Worm (Caenorhabditis elegans) whole organism, L4 larva: Measurements from ENCODE around the gene bath-5.

ENCODE experiments used
- F10B5.3 ChIP-seq: sonication (generic microtip); optimal IDR thresholded peaks from 2 replicates; lab custom pipeline; 2016; ENCODE audit warnings: mild to moderate bottlenecking, missing genetic modification characterization, missing compliant biosample characterization
- F37D6.2 ChIP-seq: sonication (generic microtip); optimal IDR thresholded peaks from 2 replicates; lab custom pipeline; 2016; ENCODE audit warnings: mild to moderate bottlenecking, missing genetic modification characterization, missing compliant biosample characterization
- T26A8.4 ChIP-seq: fragments of 200-800 bp; sonication (Bioruptor generic); IDR thresholded peaks from 2 replicates; pipeline ENCODE4 v1.3.6; 2022; ENCODE audit warnings: missing genetic modification characterization, missing compliant biosample characterization
- Y48G9A.11 ChIP-seq: fragments of 200-800 bp; sonication (Bioruptor generic); IDR thresholded peaks from 2 replicates; pipeline ENCODE4 v1.3.6; 2022; ENCODE audit warnings: missing genetic modification reagents, missing genetic modification characterization, missing compliant biosample characterization
- ZK337.2 ChIP-seq: fragments of 200-800 bp; sonication (Bioruptor generic); IDR thresholded peaks from 2 replicates; pipeline ENCODE4 v1.3.6; 2022; ENCODE audit warnings: missing genetic modification reagents, missing genetic modification characterization, missing compliant biosample characterization
- attf-4 ChIP-seq: sonication (generic microtip); optimal IDR thresholded peaks from 3 replicates; lab custom pipeline; 2017; ENCODE audit warnings: missing biosample characterization, missing genetic modification characterization
- ceh-20 ChIP-seq: fragments of 200-800 bp; sonication (Bioruptor generic); IDR thresholded peaks from 2 replicates; pipeline ENCODE4 v1.3.6; 2022; ENCODE audit warnings: missing genetic modification reagents, missing genetic modification characterization, missing compliant biosample characterization
- ceh-32 ChIP-seq: sonication (generic microtip); optimal IDR thresholded peaks from 2 replicates; lab custom pipeline; 2016; ENCODE audit warnings: mild to moderate bottlenecking, missing genetic modification characterization, missing compliant biosample characterization; ENCODE audit not compliant: poor library complexity
- ceh-62 ChIP-seq: sonication (generic microtip); optimal IDR thresholded peaks from 2 replicates; lab custom pipeline; 2017; ENCODE audit warnings: missing biosample characterization, missing genetic modification characterization
- ces-1 ChIP-seq: fragments of 150-350 bp; sonication (generic microtip); optimal IDR thresholded peaks from 4 replicates; lab custom pipeline; 2014; ENCODE audit warnings: missing biosample characterization, missing genetic modification reagents, missing genetic modification characterization
- cey-2 ChIP-seq: sonication (generic microtip); optimal IDR thresholded peaks from 3 replicates; lab custom pipeline; 2017; ENCODE audit warnings: missing genetic modification characterization, mild to moderate bottlenecking, missing compliant biosample characterization, antibody characterized with exemption, borderline replicate concordance; ENCODE audit not compliant: insufficient read depth
- daf-8 ChIP-seq: fragments of 200-800 bp; sonication (Bioruptor generic); IDR thresholded peaks from 2 replicates; pipeline ENCODE4 v1.3.6; 2022; ENCODE audit warnings: missing genetic modification characterization, missing compliant biosample characterization
- dmd-8 ChIP-seq: fragments of 200-800 bp; sonication (Bioruptor generic); IDR thresholded peaks from 2 replicates; pipeline ENCODE4 v1.3.6; 2022; ENCODE audit warnings: missing genetic modification characterization, missing compliant biosample characterization
- dve-1 ChIP-seq: sonication (generic microtip); optimal IDR thresholded peaks from 2 replicates; lab custom pipeline; 2017; ENCODE audit warnings: antibody characterized with exemption, mild to moderate bottlenecking, missing genetic modification characterization, missing compliant biosample characterization; ENCODE audit not compliant: insufficient read depth
- gei-8 ChIP-seq: fragments of 200-800 bp; sonication (Bioruptor generic); optimal IDR thresholded peaks from 2 replicates; lab custom pipeline; 2018; ENCODE audit warnings: mild to moderate bottlenecking, missing genetic modification characterization, missing compliant biosample characterization
- hmg-1.1 ChIP-seq: fragments of 200-800 bp; sonication (Bioruptor generic); IDR thresholded peaks from 2 replicates; pipeline ENCODE4 v1.3.6; 2022; ENCODE audit warnings: missing genetic modification reagents, missing genetic modification characterization, missing compliant biosample characterization
- lin-13 ChIP-seq: fragments of 150-350 bp; optimal IDR thresholded peaks from 2 replicates; lab custom pipeline; 2014; ENCODE audit warnings: missing biosample characterization, missing genetic modification reagents, missing genetic modification characterization
- lin-15B ChIP-seq: fragments of 150-350 bp; sonication (generic microtip); optimal IDR thresholded peaks from 3 replicates; lab custom pipeline; 2014; ENCODE audit warnings: missing biosample characterization, missing genetic modification characterization
- mdl-1 ChIP-seq, 2 experiments: fragments of 150-350 bp in 1 of 2; sonication (generic microtip) in 1 of 2; optimal IDR thresholded peaks; 2 replicates each; lab custom pipeline; 2014 to 2017; ENCODE audit warnings: missing biosample characterization in 2 of 2, missing genetic modification characterization in 2 of 2
- nhr-10 ChIP-seq: fragments of 150-350 bp; optimal IDR thresholded peaks from 2 replicates; lab custom pipeline; 2014; ENCODE audit warnings: missing biosample characterization, missing genetic modification characterization
- nhr-11 ChIP-seq: fragments of 150-350 bp; optimal IDR thresholded peaks from 2 replicates; lab custom pipeline; 2014; ENCODE audit warnings: missing biosample characterization, missing genetic modification characterization
- nhr-41 ChIP-seq: fragments of 200-800 bp; sonication (Bioruptor generic); IDR thresholded peaks from 2 replicates; pipeline ENCODE4 v1.3.6; 2022; ENCODE audit warnings: missing genetic modification reagents, missing genetic modification characterization, missing compliant biosample characterization
- nhr-48 ChIP-seq: sonication (generic microtip); optimal IDR thresholded peaks from 2 replicates; lab custom pipeline; 2016; ENCODE audit warnings: mild to moderate bottlenecking, missing genetic modification characterization, missing compliant biosample characterization
- nhr-6 ChIP-seq: fragments of 150-350 bp; optimal IDR thresholded peaks from 2 replicates; lab custom pipeline; 2014; ENCODE audit warnings: missing biosample characterization, missing genetic modification characterization
- saeg-2 ChIP-seq: fragments of 200-800 bp; sonication (Bioruptor generic); IDR thresholded peaks from 2 replicates; pipeline ENCODE4 v1.3.6; 2022; ENCODE audit warnings: missing genetic modification reagents, missing genetic modification characterization, missing compliant biosample characterization
- set-16 ChIP-seq: fragments of 200-800 bp; sonication (Bioruptor generic); IDR thresholded peaks from 2 replicates; pipeline ENCODE4 v1.3.6; 2022; ENCODE audit warnings: missing genetic modification reagents, missing genetic modification characterization, missing compliant biosample characterization
- skn-1 ChIP-seq: fragments of 150-350 bp; optimal IDR thresholded peaks from 2 replicates; lab custom pipeline; 2014; ENCODE audit warnings: missing biosample characterization, missing genetic modification characterization
- snpc-4 ChIP-seq: fragments of 150-350 bp; optimal IDR thresholded peaks from 2 replicates; lab custom pipeline; 2014; ENCODE audit warnings: missing biosample characterization, missing genetic modification characterization
- ztf-7 ChIP-seq: fragments of 150-350 bp; optimal IDR thresholded peaks from 2 replicates; lab custom pipeline; 2014; ENCODE audit warnings: missing biosample characterization, missing genetic modification characterization

Gene bath-5

DNA sequence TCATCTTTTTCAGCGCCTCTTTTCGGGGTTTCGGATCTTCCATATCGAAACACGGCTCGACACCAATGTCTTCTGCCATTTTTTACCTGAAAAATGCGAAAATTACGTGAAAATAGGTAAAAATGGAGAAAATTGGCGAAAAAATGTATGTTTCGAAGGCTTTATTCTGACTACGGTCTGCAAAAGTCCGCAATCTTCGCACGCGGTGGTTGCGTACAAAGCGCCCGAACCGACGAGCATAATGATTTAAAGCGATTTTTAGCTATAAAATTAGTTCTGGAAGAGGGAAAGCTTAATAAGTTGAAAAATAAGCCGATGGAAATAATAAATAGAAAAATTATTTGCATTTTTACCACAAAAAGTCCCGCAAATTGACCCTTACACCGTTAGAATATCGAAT is 27.2 kb upstream of the bath-5 start, which contains the start of gene F07E5.5 (continued):
- TF ChIP-seq hmg-1.1 (GFP tag; lab: Robert Waterston, UW): peak; percentile 27; the same call in 1 of the 2 replicates
- TF ChIP-seq, all 104 proteins: peak for 10

DNA sequence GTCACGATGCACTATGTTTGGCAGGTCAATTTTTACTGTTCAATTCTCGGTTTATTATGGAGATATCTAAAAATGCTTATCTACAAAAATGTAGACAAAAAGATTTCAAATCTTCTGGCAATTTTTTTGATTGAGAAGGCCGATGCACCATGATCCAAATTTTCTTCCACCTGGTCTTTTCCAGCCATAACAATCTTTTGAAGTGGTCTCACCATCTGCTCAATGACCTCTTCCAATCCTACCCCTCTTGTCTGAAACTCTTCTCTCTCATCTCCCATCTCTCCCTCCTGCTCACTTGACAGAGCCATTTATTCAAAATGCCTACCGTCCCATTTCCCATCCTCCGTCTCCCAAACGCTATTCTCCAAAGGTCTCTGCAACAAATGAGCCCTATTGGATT is 19.6 kb upstream of the bath-5 start, which contains the start of gene fbxb-35:
Gene fbxb-35, plus strand, starts transcription at position 301 of the 400 bp plus-strand sequence.
- TF ChIP-seq nhr-11 (tag; lab: Kevin White, UChicago): no peak
- no peak for TF ChIP-seq Y48G9A.11 (GFP tag; lab: Robert Waterston, UW)
- TF ChIP-seq cey-2 (tag; lab: Kevin White, UChicago): no peak
- no peak for TF ChIP-seq gei-8 (GFP tag; lab: Kevin White, UChicago)
- TF ChIP-seq ceh-32 (tag; lab: Kevin White, UChicago): no peak
- TF ChIP-seq ces-1: no peak
- no peak for TF ChIP-seq skn-1 (tag; lab: Kevin White, UChicago)

DNA sequence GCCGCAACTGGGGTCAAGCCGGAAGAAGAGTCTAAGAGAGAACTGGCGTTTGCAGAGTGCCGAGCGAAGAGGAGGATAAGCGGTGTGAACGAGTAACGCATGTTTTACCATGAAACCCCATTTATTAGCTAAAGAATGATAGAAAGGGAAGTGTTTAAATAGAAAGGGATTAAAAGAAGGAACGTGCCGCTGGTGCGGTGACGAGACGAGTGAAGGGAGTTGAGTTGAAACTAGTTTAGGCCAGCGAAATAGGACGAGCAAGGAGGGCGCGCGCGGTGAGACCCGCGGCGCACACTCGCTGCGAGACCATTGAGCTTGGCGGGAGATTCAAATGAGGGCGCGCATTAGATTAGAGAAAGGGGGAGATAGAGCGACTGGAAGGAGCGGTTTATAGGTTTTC is 14.8 kb upstream of the bath-5 start, which contains the start of gene math-1:
Gene math-1, minus strand, starts transcription at position 101 of the 400 bp plus-strand sequence.
- TF ChIP-seq set-16 (GFP tag; lab: Robert Waterston, UW): peak; percentile 51; the same call in 1 of the 2 replicates

DNA sequence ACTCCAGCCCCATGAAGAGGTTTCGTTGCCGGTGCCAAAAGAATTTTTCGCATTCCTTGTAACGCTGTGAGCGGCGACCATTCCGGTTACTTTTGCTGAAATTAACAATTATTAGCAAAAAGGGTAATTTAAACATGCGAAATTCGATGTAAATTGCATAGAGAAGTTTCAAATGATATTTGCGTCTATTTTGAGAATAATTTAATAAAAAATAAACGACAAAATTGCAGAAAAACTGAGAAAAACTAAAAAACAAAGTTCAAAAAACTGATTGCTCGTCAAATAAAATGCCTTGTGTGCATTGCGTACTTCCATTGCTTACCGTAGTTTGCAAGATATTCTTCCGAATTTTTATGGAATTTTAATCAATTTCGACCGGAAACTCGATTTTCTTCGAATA is 13.8 kb upstream of the bath-5 start, which contains the start of gene bath-24:
Gene bath-24, minus strand, starts transcription at position 101 of the 400 bp plus-strand sequence.
- no peak for TF ChIP-seq ceh-20 (GFP tag; lab: Robert Waterston, UW)
- TF ChIP-seq lin-13 (GFP tag; lab: Kevin White, UChicago): no peak
- TF ChIP-seq dmd-8 (GFP tag; lab: Robert Waterston, UW): no peak
- TF ChIP-seq, all 104 proteins: peak for 0

DNA sequence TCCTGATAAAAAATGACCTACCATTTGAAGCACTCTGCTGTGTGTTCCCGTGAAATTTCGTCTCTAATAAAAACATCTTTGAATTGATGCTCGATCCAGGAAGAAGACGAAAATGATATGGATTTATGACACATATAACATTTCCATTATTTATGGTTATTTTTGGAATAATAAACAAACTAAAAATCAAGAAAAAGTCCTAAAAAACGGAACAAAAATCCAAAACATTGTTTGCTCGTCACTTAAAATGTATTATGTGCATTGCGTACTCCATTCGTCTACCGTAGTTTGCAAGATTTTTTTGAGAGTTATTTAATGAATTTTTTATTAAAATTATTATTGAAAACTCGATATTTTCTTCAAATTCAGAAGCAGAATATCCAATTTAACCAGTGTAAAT is 10.7 kb upstream of the bath-5 start, which contains the start of gene bath-20:
Gene bath-20, minus strand, starts transcription at position 101 of the 400 bp plus-strand sequence.
- no peak for TF ChIP-seq dve-1
- TF ChIP-seq ceh-62 (tag; lab: Kevin White, UChicago): no peak
- TF ChIP-seq mdl-1 (tag; optimal IDR thresholded peaks at IDR 0.05; lab: Kevin White, UChicago): no peak
- no peak for TF ChIP-seq lin-15B (tag; lab: Kevin White, UChicago)
- no peak for TF ChIP-seq ztf-7 (tag; lab: Kevin White, UChicago)
- no peak for TF ChIP-seq F37D6.2 (tag; lab: Kevin White, UChicago)
- no peak for TF ChIP-seq ces-1
- no peak for TF ChIP-seq saeg-2 (GFP tag; lab: Robert Waterston, UW)
- TF ChIP-seq snpc-4 (tag; lab: Kevin White, UChicago): no peak
- no peak for TF ChIP-seq nhr-48 (tag; lab: Kevin White, UChicago)
- TF ChIP-seq F10B5.3: no peak
- TF ChIP-seq, all 104 proteins: peak for 0

DNA sequence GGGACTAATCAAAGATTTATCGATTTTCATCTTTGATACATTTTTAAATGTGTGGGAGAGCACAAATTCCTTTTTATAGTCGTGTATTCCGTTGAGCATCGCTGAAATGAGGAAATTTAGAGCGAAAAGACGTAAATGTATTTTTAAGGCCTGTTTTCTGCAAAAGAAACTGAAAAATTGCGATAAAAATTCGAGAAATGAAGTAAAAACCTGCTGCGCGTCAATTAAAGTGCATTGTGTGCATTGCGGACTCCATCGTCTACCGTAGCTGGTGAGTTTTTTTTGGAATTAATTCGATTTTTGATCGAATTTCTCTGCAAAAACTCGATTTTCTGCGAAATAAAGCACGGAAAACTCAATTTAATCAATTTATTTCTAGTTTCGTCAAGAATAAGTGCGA is 7.5 kb upstream of the bath-5 start, which contains the start of gene bath-19:
Gene bath-19, minus strand, starts transcription at position 101 of the 400 bp plus-strand sequence.
- TF ChIP-seq nhr-10: no peak
- TF ChIP-seq attf-4 (tag; lab: Kevin White, UChicago): no peak
- TF ChIP-seq, all 104 proteins: peak for 0

DNA sequence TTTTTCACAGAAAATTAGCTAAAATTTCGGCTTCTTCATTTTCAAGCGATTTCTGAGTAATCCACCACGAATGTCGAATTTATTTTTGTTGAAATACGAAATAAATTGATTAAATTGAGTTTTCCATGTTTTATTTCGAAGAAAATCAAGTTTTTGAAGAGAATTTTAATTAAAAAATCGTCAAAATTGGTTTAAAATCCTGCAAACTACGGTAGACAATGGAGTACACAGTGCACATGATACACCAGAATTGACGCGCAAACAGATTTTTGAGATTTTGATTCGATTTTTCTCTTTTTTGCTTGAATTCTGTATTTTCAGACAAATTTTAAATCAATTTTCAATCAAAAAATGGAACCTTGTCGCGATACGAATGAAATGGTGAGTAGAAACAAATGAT is 1.5 kb upstream of the bath-5 start, which contains the start of gene F59H6.14:
Gene F59H6.14, plus strand, starts transcription at position 301 of the 400 bp plus-strand sequence.
- TF ChIP-seq nhr-10: no peak
- no peak for TF ChIP-seq ZK337.2 (GFP tag; lab: Robert Waterston, UW)
- no peak for TF ChIP-seq nhr-6 (tag; lab: Kevin White, UChicago)
- TF ChIP-seq saeg-2 (GFP tag; lab: Robert Waterston, UW): no peak
- no peak for TF ChIP-seq daf-8 (GFP tag; lab: Robert Waterston, UW)
- TF ChIP-seq nhr-41 (GFP tag; lab: Robert Waterston, UW): no peak
- TF ChIP-seq T26A8.4 (GFP tag; lab: Robert Waterston, UW): no peak
- TF ChIP-seq, all 104 proteins: peak for 0
